Fruit fly (Drosophila melanogaster) whole organism, adult: ENCODE results near the gene Ctl1.

Source experiments
- CG14711 ChIP-seq: fragments of 200-800 bp; sonication (Bioruptor generic); optimal IDR thresholded peaks from 2 replicates; lab custom pipeline; 2018; ENCODE audit warnings: missing biosample characterization, mild to moderate bottlenecking, missing genetic modification characterization, moderate library complexity
- CG33017 ChIP-seq: fragments of 200-800 bp; sonication (Bioruptor generic); optimal IDR thresholded peaks from 2 replicates; lab custom pipeline; 2018; ENCODE audit warnings: missing biosample characterization, mild to moderate bottlenecking, missing genetic modification characterization, moderate library complexity
- CG5204 ChIP-seq: fragments of 200-800 bp; sonication (Bioruptor generic); optimal IDR thresholded peaks from 2 replicates; lab custom pipeline; 2016; ENCODE audit warnings: missing biosample characterization, missing genetic modification characterization
- CG7101 ChIP-seq: fragments of 200-800 bp; sonication (Bioruptor generic); optimal IDR thresholded peaks from 2 replicates; lab custom pipeline; 2018; ENCODE audit warnings: missing biosample characterization, mild to moderate bottlenecking, missing genetic modification characterization, moderate library complexity
- Clk ChIP-seq: fragments of 200-800 bp; sonication (Bioruptor generic); optimal IDR thresholded peaks from 2 replicates; lab custom pipeline; 2017; ENCODE audit warnings: missing biosample characterization, missing genetic modification characterization
- bab1 ChIP-seq: fragments of 200-800 bp; sonication (Bioruptor generic); optimal IDR thresholded peaks from 3 replicates; lab custom pipeline; 2019; ENCODE audit warnings: missing biosample characterization, mild to moderate bottlenecking, missing genetic modification characterization, moderate library complexity
- cic ChIP-seq: fragments of 200-800 bp; sonication (Bioruptor generic); optimal IDR thresholded peaks from 2 replicates; lab custom pipeline; 2017; ENCODE audit warnings: missing biosample characterization, mild to moderate bottlenecking, missing genetic modification characterization, moderate library complexity
- kay ChIP-seq: fragments of 200-800 bp; sonication (Bioruptor generic); peaks from one replicate; lab custom pipeline; 2016; ENCODE audit warnings: missing biosample characterization, missing genetic modification characterization, borderline replicate concordance

DNA sequence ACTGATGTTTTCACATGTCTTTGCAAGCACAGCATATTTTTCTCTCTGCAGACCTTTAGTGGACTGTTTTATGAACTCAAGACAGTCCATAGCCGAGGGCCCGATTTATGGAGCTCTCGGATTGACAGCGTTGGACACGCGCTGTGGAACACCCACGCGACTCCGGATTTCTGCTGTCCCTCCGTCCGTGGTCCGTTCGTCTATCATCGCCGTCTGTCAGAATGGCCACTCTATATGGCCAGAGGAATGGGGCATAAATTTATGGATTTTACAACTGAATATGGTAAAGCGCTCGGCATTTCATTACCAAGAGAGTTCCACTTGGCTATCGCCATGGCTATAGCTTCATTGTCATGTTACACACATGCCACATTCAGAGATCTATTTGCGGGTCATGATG, 50.3 kb downstream of the Ctl1 start:
- TF ChIP-seq cic = no peak
- no peak for TF ChIP-seq kay (GFP tag; lab: Kevin White, UChicago)
- no peak for TF ChIP-seq CG33017
- no peak for TF ChIP-seq CG7101 (tag; lab: Kevin White, UChicago)
- TF ChIP-seq bab1 (GFP tag; lab: Kevin White, UChicago) = no peak
- TF ChIP-seq CG14711 = no peak
- TF ChIP-seq Clk (GFP tag; lab: Kevin White, UChicago) = no peak
- no peak for TF ChIP-seq CG5204 (GFP tag; lab: Kevin White, UChicago)
